Fruit fly (Drosophila melanogaster) whole organism, embryonic: ENCODE results near the gene RpL36.

Experiments used
- ATbp ChIP-seq: fragments of 200-800 bp; sonication (Bioruptor generic); optimal IDR thresholded peaks from 2 replicates; lab custom pipeline; 2017; ENCODE audit warnings: missing biosample characterization, mild to moderate bottlenecking, missing genetic modification characterization, missing genetic modification reagents
- Ada2b ChIP-seq: fragments of 200-800 bp; sonication (Bioruptor generic); IDR thresholded peaks from 2 replicates; pipeline ENCODE4 v1.3.6; 2022; ENCODE audit warnings: missing biosample characterization, missing genetic modification characterization
- C15 ChIP-seq: fragments of 200-800 bp; sonication (Bioruptor generic); IDR thresholded peaks from 3 replicates; pipeline ENCODE4 v1.3.6; 2022; ENCODE audit warnings: missing biosample characterization, missing genetic modification characterization
- CG11398 ChIP-seq: fragments of 200-800 bp; sonication (Bioruptor generic); optimal IDR thresholded peaks from 2 replicates; lab custom pipeline; 2016; ENCODE audit warnings: missing biosample characterization, missing genetic modification characterization
- CG14860 ChIP-seq: fragments of 200-800 bp; sonication (Bioruptor generic); IDR thresholded peaks from 3 replicates; pipeline ENCODE4 v1.3.6; 2022; ENCODE audit warnings: missing biosample characterization, missing genetic modification characterization; ENCODE audit not compliant: partially characterized antibody
- CG15696 ChIP-seq: fragments of 200-800 bp; sonication (Bioruptor generic); optimal IDR thresholded peaks from 2 replicates; lab custom pipeline; 2019; ENCODE audit warnings: missing biosample characterization, mild to moderate bottlenecking, missing genetic modification characterization, moderate library complexity
- CG1832 ChIP-seq: fragments of 200-800 bp; sonication (Bioruptor generic); optimal IDR thresholded peaks from 2 replicates; lab custom pipeline; 2017; ENCODE audit warnings: missing biosample characterization, mild to moderate bottlenecking, missing genetic modification characterization, inconsistent platforms
- CG18599 ChIP-seq: fragments of 200-800 bp; sonication (Bioruptor generic); optimal IDR thresholded peaks from 3 replicates; lab custom pipeline; 2017; ENCODE audit warnings: missing biosample characterization, missing genetic modification characterization, mild to moderate bottlenecking, moderate library complexity, missing genetic modification reagents
- CG18619 ChIP-seq: fragments of 200-800 bp; sonication (Bioruptor generic); optimal IDR thresholded peaks from 3 replicates; lab custom pipeline; 2017; ENCODE audit warnings: missing biosample characterization, mild to moderate bottlenecking, missing genetic modification characterization
- CG2120 ChIP-seq: fragments of 200-800 bp; sonication (Bioruptor generic); optimal IDR thresholded peaks from 3 replicates; lab custom pipeline; 2016; ENCODE audit warnings: missing biosample characterization, missing genetic modification characterization
- CG31224 ChIP-seq: fragments of 200-800 bp; sonication (Bioruptor generic); IDR thresholded peaks from 2 replicates; pipeline ENCODE4 v1.3.6; 2022; ENCODE audit warnings: missing biosample characterization, missing genetic modification characterization
- CG4707 ChIP-seq: fragments of 200-800 bp; sonication (Bioruptor generic); optimal IDR thresholded peaks from 2 replicates; lab custom pipeline; 2018; ENCODE audit warnings: missing biosample characterization, mild to moderate bottlenecking, missing genetic modification characterization, moderate library complexity
- CG6654 ChIP-seq: fragments of 200-800 bp; sonication (Bioruptor generic); optimal IDR thresholded peaks from 2 replicates; lab custom pipeline; 2017; ENCODE audit warnings: missing biosample characterization, mild to moderate bottlenecking, missing genetic modification characterization
- CG7271 ChIP-seq: fragments of 200-800 bp; sonication (Bioruptor generic); optimal IDR thresholded peaks from 2 replicates; lab custom pipeline; 2018; ENCODE audit warnings: missing biosample characterization, mild to moderate bottlenecking, missing genetic modification characterization, moderate library complexity
- CG7963 ChIP-seq: fragments of 200-800 bp; sonication (Bioruptor generic); IDR thresholded peaks from 3 replicates; pipeline ENCODE4 v1.3.6; 2022; ENCODE audit warnings: missing biosample characterization, missing genetic modification characterization; ENCODE audit not compliant: partially characterized antibody
- CG9215 ChIP-seq: fragments of 200-800 bp; sonication (Bioruptor generic); IDR thresholded peaks from 2 replicates; pipeline ENCODE4 v1.3.6; 2022; ENCODE audit warnings: missing biosample characterization, missing genetic modification characterization
- Dp ChIP-seq: fragments of 200-800 bp; sonication (Bioruptor generic); optimal IDR thresholded peaks from 2 replicates; lab custom pipeline; 2018; ENCODE audit warnings: missing biosample characterization, mild to moderate bottlenecking, missing genetic modification characterization, moderate library complexity
- Ets65A ChIP-seq: fragments of 200-800 bp; sonication (Bioruptor generic); peaks from one replicate; lab custom pipeline; 2016; ENCODE audit warnings: missing biosample characterization, missing genetic modification characterization
- Gsc ChIP-seq: fragments of 200-800 bp; sonication (Bioruptor generic); IDR thresholded peaks from 2 replicates; pipeline ENCODE4 v1.3.6; 2022; ENCODE audit warnings: missing biosample characterization, missing genetic modification characterization
- Hmx ChIP-seq: fragments of 200-800 bp; sonication (Bioruptor generic); optimal IDR thresholded peaks from 2 replicates; lab custom pipeline; 2016; ENCODE audit warnings: missing biosample characterization, missing genetic modification characterization
- Meics ChIP-seq: fragments of 200-800 bp; sonication (Bioruptor generic); optimal IDR thresholded peaks from 2 replicates; lab custom pipeline; 2017; ENCODE audit warnings: missing biosample characterization, mild to moderate bottlenecking, missing genetic modification characterization
- NC2β ChIP-seq: fragments of 200-800 bp; sonication (Bioruptor generic); optimal IDR thresholded peaks from 2 replicates; lab custom pipeline; 2016; ENCODE audit warnings: missing biosample characterization, missing genetic modification characterization
- Sin3A ChIP-seq: fragments of >200 bp; optimal IDR thresholded peaks from 2 replicates; lab custom pipeline; 2018
- Spps ChIP-seq: fragments of 200-800 bp; sonication (Bioruptor generic); optimal IDR thresholded peaks from 2 replicates; lab custom pipeline; 2018; ENCODE audit warnings: missing biosample characterization, mild to moderate bottlenecking, missing genetic modification characterization
- Xbp1 ChIP-seq: fragments of 200-800 bp; sonication (Bioruptor generic); optimal IDR thresholded peaks from 3 replicates; lab custom pipeline; 2016; ENCODE audit warnings: missing biosample characterization, mild to moderate bottlenecking, missing genetic modification characterization
- al ChIP-seq: fragments of 200-800 bp; sonication (Bioruptor generic); IDR thresholded peaks from 2 replicates; pipeline ENCODE4 v1.3.6; 2022; ENCODE audit warnings: missing biosample characterization, missing genetic modification characterization
- cad ChIP-seq: fragments of >200 bp; optimal IDR thresholded peaks from 2 replicates; lab custom pipeline; 2017; ENCODE audit warnings: missing biosample characterization, missing genetic modification characterization
- dan ChIP-seq: fragments of 200-800 bp; sonication (Bioruptor generic); IDR thresholded peaks from 2 replicates; pipeline ENCODE4 v1.3.6; 2022; ENCODE audit warnings: missing biosample characterization, missing genetic modification characterization
- dimm ChIP-seq: fragments of 200-800 bp; sonication (Bioruptor generic); IDR thresholded peaks from 2 replicates; pipeline ENCODE4 v1.3.6; 2022; ENCODE audit warnings: missing biosample characterization, missing genetic modification characterization
- fd64A ChIP-seq: fragments of 200-800 bp; sonication (Bioruptor generic); optimal IDR thresholded peaks from 3 replicates; lab custom pipeline; 2018; ENCODE audit warnings: missing biosample characterization, mild to moderate bottlenecking, missing genetic modification characterization
- gcm2 ChIP-seq: fragments of 200-800 bp; sonication (Bioruptor generic); optimal IDR thresholded peaks from 2 replicates; lab custom pipeline; 2016; ENCODE audit warnings: missing biosample characterization, missing genetic modification characterization
- gfzf ChIP-seq: fragments of 200-800 bp; sonication (Bioruptor generic); optimal IDR thresholded peaks from 2 replicates; lab custom pipeline; 2016; ENCODE audit warnings: missing biosample characterization, mild to moderate bottlenecking, missing genetic modification characterization, moderate library complexity
- hbn ChIP-seq: fragments of 200-800 bp; sonication (Bioruptor generic); IDR thresholded peaks from 2 replicates; pipeline ENCODE4 v1.3.6; 2022; ENCODE audit warnings: missing biosample characterization, missing genetic modification characterization; ENCODE audit not compliant: partially characterized antibody
- her ChIP-seq: fragments of 200-800 bp; sonication (Bioruptor generic); optimal IDR thresholded peaks from 2 replicates; lab custom pipeline; 2016; ENCODE audit warnings: missing biosample characterization, missing genetic modification characterization
- hkb ChIP-seq, 2 experiments: fragments of 200-800 bp in 1 of 2; fragments of >200 bp in 1 of 2; sonication (Bioruptor generic) in 1 of 2; IDR thresholded peaks in 1 of 2; optimal IDR thresholded peaks in 1 of 2; 2 replicates each; pipeline versions ENCODE4 v1.3.6 to Lab custom; 2017 to 2022; ENCODE audit warnings: missing biosample characterization in 1 of 2, missing genetic modification characterization in 1 of 2
- jumu ChIP-seq: fragments of 200-800 bp; sonication (Bioruptor generic); optimal IDR thresholded peaks from 3 replicates; lab custom pipeline; 2016; ENCODE audit warnings: missing biosample characterization, missing genetic modification characterization
- maf-S ChIP-seq: fragments of 200-800 bp; sonication (Bioruptor generic); optimal IDR thresholded peaks from 2 replicates; lab custom pipeline; 2016; ENCODE audit warnings: missing biosample characterization, missing genetic modification characterization
- onecut ChIP-seq: fragments of 200-800 bp; sonication (Bioruptor generic); IDR thresholded peaks from 2 replicates; pipeline ENCODE4 v1.3.6; 2022; ENCODE audit warnings: missing biosample characterization, missing genetic modification characterization
- tio ChIP-seq: fragments of 200-800 bp; sonication (Bioruptor generic); optimal IDR thresholded peaks from 2 replicates; lab custom pipeline; 2017; ENCODE audit warnings: missing biosample characterization, missing genetic modification characterization, inconsistent platforms
- trh ChIP-seq: fragments of 200-800 bp; sonication (Bioruptor generic); optimal IDR thresholded peaks from 2 replicates; lab custom pipeline; 2016; ENCODE audit warnings: missing biosample characterization, missing genetic modification characterization
- tup ChIP-seq: fragments of 200-800 bp; sonication (Bioruptor generic); optimal IDR thresholded peaks from 2 replicates; lab custom pipeline; 2016; ENCODE audit warnings: missing biosample characterization, mild to moderate bottlenecking, missing genetic modification characterization, moderate library complexity
- zfh1 ChIP-seq: fragments of 200-800 bp; sonication (Bioruptor generic); IDR thresholded peaks from 3 replicates; pipeline ENCODE4 v1.3.6; 2022; ENCODE audit warnings: missing biosample characterization, missing genetic modification characterization

RpL36 gene

DNA sequence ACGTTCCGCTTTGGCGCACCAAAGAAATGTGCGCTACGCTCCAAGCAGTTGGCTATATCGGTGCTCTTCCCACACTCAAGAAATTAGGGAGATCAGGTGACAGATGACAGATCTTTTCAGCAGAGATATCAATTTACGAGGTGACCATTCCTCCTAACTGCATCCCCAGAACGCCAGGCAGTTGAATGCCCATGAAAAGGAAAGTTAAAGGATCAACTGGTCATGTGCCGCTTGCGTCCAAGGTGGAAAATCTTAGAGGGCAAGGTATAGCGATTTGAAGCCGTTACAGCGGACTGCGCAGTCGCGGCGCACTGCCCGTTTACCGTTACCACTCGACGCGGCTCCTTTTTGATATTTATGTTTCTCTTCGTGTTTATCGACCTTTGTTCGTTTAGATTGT is 10.7 kb downstream of the RpL36 start (continued):
- TF ChIP-seq Dp = no peak
- TF ChIP-seq CG14860 (GFP tag; lab: Robert Waterston, UW) = no peak
- TF ChIP-seq trh (GFP tag; lab: Kevin White, UChicago) = no peak
- no peak for TF ChIP-seq cad (GFP tag; lab: Kevin White, UChicago)
- TF ChIP-seq Spps (tag; lab: Kevin White, UChicago) = no peak
- TF ChIP-seq jumu = no peak
- TF ChIP-seq CG11398 = peak; percentile 2
- TF ChIP-seq CG9215 = 0 out of 2 replicates have a peak, but pooled peaks have one; percentile 15
- peak; percentile 87 for TF ChIP-seq Ets65A
- peak; percentile 14 for TF ChIP-seq CG15696 (tag; lab: Kevin White, UChicago)
- no peak for TF ChIP-seq CG7271 (tag; lab: Kevin White, UChicago)
- TF ChIP-seq tio (GFP tag; lab: Kevin White, UChicago) = no peak
- TF ChIP-seq CG2120 (GFP tag; lab: Kevin White, UChicago) = peak; percentile 34
- TF ChIP-seq CG18619 (GFP tag; lab: Kevin White, UChicago) = no peak
- TF ChIP-seq gfzf (GFP tag; lab: Kevin White, UChicago) = no peak
- no peak for TF ChIP-seq tup (GFP tag; lab: Kevin White, UChicago)
- TF ChIP-seq CG7963 = no peak
- peak; percentile 24 for TF ChIP-seq Xbp1 (GFP tag; lab: Kevin White, UChicago)
- no peak for TF ChIP-seq hbn (GFP tag; lab: Robert Waterston, UW)
- TF ChIP-seq NC2β (GFP tag; lab: Kevin White, UChicago) = peak; percentile 26
- TF ChIP-seq CG31224 (GFP tag; lab: Robert Waterston, UW) = no peak
- TF ChIP-seq Ada2b (GFP tag; lab: Robert Waterston, UW) = 0 out of 2 replicates have a peak, but pooled peaks have one; percentile 16
- TF ChIP-seq Sin3A = no peak
- TF ChIP-seq C15 (GFP tag; lab: Robert Waterston, UW) = no peak
- TF ChIP-seq zfh1 (GFP tag; lab: Robert Waterston, UW) = no peak
- no peak for TF ChIP-seq CG4707 (GFP tag; lab: Kevin White, UChicago)
- TF ChIP-seq hkb (optimal IDR thresholded peaks at IDR 0.05; lab: Kevin White, UChicago) = no peak
- TF ChIP-seq hkb (GFP tag; IDR thresholded peaks at IDR 0.05; lab: Robert Waterston, UW) = 0 out of 2 replicates have a peak, but pooled peaks have one; percentile 28
- 0 out of 2 replicates have a peak, but pooled peaks have one; percentile 10 for TF ChIP-seq al (GFP tag; lab: Robert Waterston, UW)
- TF ChIP-seq Gsc (GFP tag; lab: Robert Waterston, UW) = no peak
- TF ChIP-seq Meics (GFP tag; lab: Kevin White, UChicago) = peak; percentile 10
- no peak for TF ChIP-seq dan
- TF ChIP-seq onecut (GFP tag; lab: Robert Waterston, UW) = no peak
- TF ChIP-seq gcm2 (GFP tag; lab: Kevin White, UChicago) = no peak
- TF ChIP-seq maf-S = peak; percentile 24
- no peak for TF ChIP-seq CG1832 (GFP tag; lab: Kevin White, UChicago)
- TF ChIP-seq fd64A (GFP tag; lab: Kevin White, UChicago) = no peak
- no peak for TF ChIP-seq CG18599 (GFP tag; lab: Kevin White, UChicago)
- TF ChIP-seq ATbp (GFP tag; lab: Kevin White, UChicago) = peak; percentile 18
- peak; percentile 29 for TF ChIP-seq her (GFP tag; lab: Kevin White, UChicago)
- TF ChIP-seq CG6654 (GFP tag; lab: Kevin White, UChicago) = no peak
- no peak for TF ChIP-seq Hmx (GFP tag; lab: Kevin White, UChicago)
- TF ChIP-seq dimm (GFP tag; lab: Robert Waterston, UW) = no peak
